Fruit fly (Drosophila melanogaster) whole organism, embryonic: Measurements from ENCODE around the gene CG43867.

Experiments
- Adf1 ChIP-seq: fragments of 200-800 bp; sonication (Bioruptor generic); IDR thresholded peaks from 2 replicates; pipeline ENCODE4 v1.3.6; 2022; ENCODE audit warnings: missing biosample characterization, missing genetic modification characterization
- CG10209 ChIP-seq: fragments of 200-800 bp; sonication (Bioruptor generic); optimal IDR thresholded peaks from 3 replicates; lab custom pipeline; 2017; ENCODE audit warnings: missing biosample characterization, mild to moderate bottlenecking, missing genetic modification characterization, missing genetic modification reagents
- CG10267 ChIP-seq: fragments of 200-800 bp; sonication (Bioruptor generic); optimal IDR thresholded peaks from 2 replicates; lab custom pipeline; 2018; ENCODE audit warnings: missing biosample characterization, mild to moderate bottlenecking, missing genetic modification characterization, moderate library complexity
- CG10462 ChIP-seq: fragments of 200-800 bp; sonication (Bioruptor generic); optimal IDR thresholded peaks from 2 replicates; lab custom pipeline; 2016; ENCODE audit warnings: missing biosample characterization, missing genetic modification characterization
- CG11696 ChIP-seq: fragments of 200-800 bp; sonication (Bioruptor generic); IDR thresholded peaks from 2 replicates; pipeline ENCODE4 v1.3.6; 2022; ENCODE audit warnings: missing biosample characterization, missing genetic modification characterization
- CG13296 ChIP-seq: fragments of 200-800 bp; sonication (Bioruptor generic); optimal IDR thresholded peaks from 3 replicates; lab custom pipeline; 2018; ENCODE audit warnings: missing biosample characterization, mild to moderate bottlenecking, missing genetic modification characterization
- CG14441 ChIP-seq: fragments of 200-800 bp; sonication (Bioruptor generic); IDR thresholded peaks from 2 replicates; pipeline ENCODE4 v1.3.6; 2022; ENCODE audit warnings: missing biosample characterization, missing genetic modification characterization
- CG15011 ChIP-seq: fragments of 200-800 bp; sonication (Bioruptor generic); optimal IDR thresholded peaks from 3 replicates; lab custom pipeline; 2018; ENCODE audit warnings: missing biosample characterization, mild to moderate bottlenecking, missing genetic modification characterization
- CG15601 ChIP-seq: fragments of 200-800 bp; sonication (Bioruptor generic); optimal IDR thresholded peaks from 3 replicates; lab custom pipeline; 2019; ENCODE audit warnings: missing biosample characterization, mild to moderate bottlenecking, missing genetic modification characterization, moderate library complexity
- CG15696 ChIP-seq: fragments of 200-800 bp; sonication (Bioruptor generic); optimal IDR thresholded peaks from 2 replicates; lab custom pipeline; 2019; ENCODE audit warnings: missing biosample characterization, mild to moderate bottlenecking, missing genetic modification characterization, moderate library complexity
- CG1602 ChIP-seq: fragments of 200-800 bp; sonication (Bioruptor generic); optimal IDR thresholded peaks from 3 replicates; lab custom pipeline; 2016; ENCODE audit warnings: missing biosample characterization, missing genetic modification characterization
- CG1647 ChIP-seq: fragments of 200-800 bp; sonication (Bioruptor generic); optimal IDR thresholded peaks from 3 replicates; lab custom pipeline; 2016; ENCODE audit warnings: missing biosample characterization, missing genetic modification characterization
- CG16813 ChIP-seq: fragments of 200-800 bp; sonication (Bioruptor generic); IDR thresholded peaks from 3 replicates; pipeline ENCODE4 v1.3.6; 2022; ENCODE audit warnings: missing biosample characterization, missing genetic modification characterization; ENCODE audit not compliant: partially characterized antibody
- CG17912 ChIP-seq: fragments of 200-800 bp; sonication (Bioruptor generic); optimal IDR thresholded peaks from 2 replicates; lab custom pipeline; 2018; ENCODE audit warnings: missing biosample characterization, mild to moderate bottlenecking, missing genetic modification characterization
- CG2116 ChIP-seq: fragments of 200-800 bp; sonication (Bioruptor generic); optimal IDR thresholded peaks from 3 replicates; lab custom pipeline; 2018; ENCODE audit warnings: missing biosample characterization, mild to moderate bottlenecking, missing genetic modification characterization
- CG2120 ChIP-seq: fragments of 200-800 bp; sonication (Bioruptor generic); optimal IDR thresholded peaks from 3 replicates; lab custom pipeline; 2016; ENCODE audit warnings: missing biosample characterization, missing genetic modification characterization
- CG2129 ChIP-seq: fragments of 200-800 bp; sonication (Bioruptor generic); IDR thresholded peaks from 2 replicates; pipeline ENCODE4 v1.3.6; 2022; ENCODE audit warnings: missing biosample characterization, missing genetic modification characterization; ENCODE audit not compliant: partially characterized antibody
- CG33213 ChIP-seq: fragments of 200-800 bp; sonication (Bioruptor generic); optimal IDR thresholded peaks from 3 replicates; lab custom pipeline; 2016; ENCODE audit warnings: missing biosample characterization, missing genetic modification characterization
- CG3847 ChIP-seq: fragments of 200-800 bp; sonication (Bioruptor generic); IDR thresholded peaks from 2 replicates; pipeline ENCODE4 v1.3.6; 2022; ENCODE audit warnings: missing biosample characterization, missing genetic modification characterization
- CG43689 ChIP-seq: fragments of 200-800 bp; sonication (Bioruptor generic); IDR thresholded peaks from 2 replicates; pipeline ENCODE4 v1.3.6; 2022; ENCODE audit warnings: missing biosample characterization, missing genetic modification characterization
- CG4617 ChIP-seq: fragments of 200-800 bp; sonication (Bioruptor generic); optimal IDR thresholded peaks from 3 replicates; lab custom pipeline; 2016; ENCODE audit warnings: missing biosample characterization, missing genetic modification characterization, borderline replicate concordance
- CG6683 ChIP-seq: fragments of 200-800 bp; sonication (Bioruptor generic); optimal IDR thresholded peaks from 2 replicates; lab custom pipeline; 2017; ENCODE audit warnings: missing biosample characterization, mild to moderate bottlenecking, missing genetic modification characterization, missing genetic modification reagents
- CG8388 ChIP-seq: fragments of 200-800 bp; sonication (Bioruptor generic); optimal IDR thresholded peaks from 2 replicates; lab custom pipeline; 2019; ENCODE audit warnings: missing biosample characterization, mild to moderate bottlenecking, missing genetic modification characterization, moderate library complexity
- CG9817 ChIP-seq: fragments of 200-800 bp; sonication (Bioruptor generic); optimal IDR thresholded peaks from 2 replicates; lab custom pipeline; 2018; ENCODE audit warnings: missing biosample characterization, mild to moderate bottlenecking, missing genetic modification characterization, moderate library complexity
- CHES-1-like ChIP-seq: fragments of 200-800 bp; sonication (Bioruptor generic); optimal IDR thresholded peaks from 2 replicates; lab custom pipeline; 2016; ENCODE audit warnings: missing biosample characterization, missing genetic modification characterization
- E2f1 ChIP-seq: fragments of 200-800 bp; sonication (Bioruptor generic); IDR thresholded peaks from 2 replicates; pipeline ENCODE4 v1.3.6; 2022; ENCODE audit warnings: missing biosample characterization, missing genetic modification characterization
- Gug ChIP-seq: fragments of 200-800 bp; sonication (Bioruptor generic); IDR thresholded peaks from 4 replicates; pipeline ENCODE4 v1.3.6; 2022; ENCODE audit warnings: missing biosample characterization, missing genetic modification characterization
- HLH4C ChIP-seq: fragments of 200-800 bp; sonication (Bioruptor generic); IDR thresholded peaks from 3 replicates; pipeline ENCODE4 v1.3.6; 2022; ENCODE audit warnings: missing biosample characterization, missing genetic modification characterization; ENCODE audit not compliant: partially characterized antibody
- Hr3 ChIP-seq: fragments of 200-800 bp; sonication (Bioruptor generic); optimal IDR thresholded peaks from 3 replicates; lab custom pipeline; 2016; ENCODE audit warnings: missing biosample characterization, missing genetic modification characterization
- Lhr ChIP-seq: fragments of 200-800 bp; sonication (Bioruptor generic); optimal IDR thresholded peaks from 3 replicates; lab custom pipeline; 2017; ENCODE audit warnings: mild to moderate bottlenecking, missing biosample characterization, missing genetic modification reagents, missing genetic modification characterization
- Mad ChIP-seq: fragments of 200-800 bp; sonication (Bioruptor generic); optimal IDR thresholded peaks from 2 replicates; lab custom pipeline; 2016; ENCODE audit warnings: missing biosample characterization, missing genetic modification characterization
- Sin3A ChIP-seq: fragments of >200 bp; optimal IDR thresholded peaks from 2 replicates; lab custom pipeline; 2018
- YL-1 ChIP-seq: fragments of 200-800 bp; sonication (Bioruptor generic); optimal IDR thresholded peaks from 3 replicates; lab custom pipeline; 2017; ENCODE audit warnings: missing biosample characterization, mild to moderate bottlenecking, missing genetic modification characterization
- aop ChIP-seq: fragments of 200-800 bp; sonication (Bioruptor generic); IDR thresholded peaks from 2 replicates; pipeline ENCODE4 v1.3.6; 2022; ENCODE audit warnings: missing biosample characterization, missing genetic modification characterization
- crp ChIP-seq, 2 experiments: fragments of 200-800 bp; sonication (Bioruptor generic); optimal IDR thresholded peaks; 2 replicates in 1 of 2; 3 replicates in 1 of 2; lab custom pipeline; 2017; ENCODE audit warnings: missing biosample characterization in 2 of 2, missing genetic modification characterization in 2 of 2, mild to moderate bottlenecking in 1 of 2, moderate library complexity in 1 of 2
- dysf ChIP-seq: fragments of 200-800 bp; sonication (Bioruptor generic); IDR thresholded peaks from 3 replicates; pipeline ENCODE4 v1.3.6; 2022; ENCODE audit warnings: missing biosample characterization, missing genetic modification characterization
- ind ChIP-seq: fragments of 200-800 bp; sonication (Bioruptor generic); optimal IDR thresholded peaks from 3 replicates; lab custom pipeline; 2016; ENCODE audit warnings: missing biosample characterization, missing genetic modification characterization
- knrl ChIP-seq: fragments of 200-800 bp; sonication (Bioruptor generic); IDR thresholded peaks from 3 replicates; pipeline ENCODE4 v1.3.6; 2022; ENCODE audit warnings: missing biosample characterization, missing genetic modification characterization; ENCODE audit not compliant: partially characterized antibody
- lmd ChIP-seq: fragments of 200-800 bp; sonication (Bioruptor generic); IDR thresholded peaks from 2 replicates; pipeline ENCODE4 v1.3.6; 2022; ENCODE audit warnings: missing biosample characterization, missing genetic modification characterization
- lov ChIP-seq, 2 experiments: fragments of 200-800 bp in 1 of 2; fragments of >200 bp in 1 of 2; sonication (Bioruptor generic) in 1 of 2; IDR thresholded peaks in 1 of 2; optimal IDR thresholded peaks in 1 of 2; 2 replicates in 1 of 2; 3 replicates in 1 of 2; pipeline versions ENCODE4 v1.3.6 to Lab custom; 2017 to 2022; ENCODE audit warnings: missing biosample characterization in 1 of 2, missing genetic modification characterization in 1 of 2
- pan ChIP-seq, 4 experiments: fragments of >200 bp in 3 of 4; fragments of 200-800 bp in 1 of 4; sonication (Bioruptor generic) in 1 of 4; optimal IDR thresholded peaks in 3 of 4; IDR thresholded peaks in 1 of 4; 2 replicates each; pipeline versions ENCODE4 v1.3.6 to Lab custom; 2017 to 2022; ENCODE audit warnings: missing biosample characterization in 2 of 4, missing genetic modification characterization in 2 of 4, mixed read lengths in 1 of 4
- salm ChIP-seq: fragments of 200-800 bp; sonication (Bioruptor generic); optimal IDR thresholded peaks from 2 replicates; lab custom pipeline; 2018; ENCODE audit warnings: missing biosample characterization, mild to moderate bottlenecking, missing genetic modification characterization
- schlank ChIP-seq: fragments of 200-800 bp; sonication (Bioruptor generic); optimal IDR thresholded peaks from 2 replicates; lab custom pipeline; 2018; ENCODE audit warnings: missing biosample characterization, mild to moderate bottlenecking, missing genetic modification characterization
- stwl ChIP-seq: fragments of 200-800 bp; sonication (Bioruptor generic); optimal IDR thresholded peaks from 3 replicates; lab custom pipeline; 2018; ENCODE audit warnings: missing biosample characterization, mild to moderate bottlenecking, missing genetic modification characterization, moderate library complexity
- sug ChIP-seq: fragments of 200-800 bp; optimal IDR thresholded peaks from 2 replicates; lab custom pipeline; 2019; ENCODE audit warnings: missing biosample characterization, mild to moderate bottlenecking, missing genetic modification characterization, moderate library complexity
- tna ChIP-seq: fragments of 200-800 bp; sonication (Bioruptor generic); IDR thresholded peaks from 2 replicates; pipeline ENCODE4 v1.3.6; 2022; ENCODE audit warnings: missing biosample characterization, missing genetic modification characterization; ENCODE audit not compliant: partially characterized antibody
- ttk ChIP-seq: fragments of 200-800 bp; sonication (Bioruptor generic); IDR thresholded peaks from 2 replicates; pipeline ENCODE4 v2.1.2; 2022; ENCODE audit warnings: missing biosample characterization, missing genetic modification characterization
- vvl ChIP-seq: fragments of 200-800 bp; sonication (Bioruptor generic); IDR thresholded peaks from 2 replicates; pipeline ENCODE4 v1.3.6; 2022; ENCODE audit warnings: missing biosample characterization, missing genetic modification characterization

Gene CG43867

dm6 chrX:758892-759621, 168.7 kb downstream of the CG43867 start, which contains the start of gene CG5273 (continued):
- TF ChIP-seq CG8388 (no peak), stwl (tag; lab: Kevin White, UChicago) (peak; percentile 52), ind (no peak), CG13296 (GFP tag; lab: Kevin White, UChicago) (no peak), CG43689 (no peak), Lhr (peak; percentile 100), CG10267 (tag; lab: Kevin White, UChicago) (peak; percentile 65), CG10209 (GFP tag; lab: Kevin White, UChicago) (peak; percentile 1), CG16813 (GFP tag; lab: Robert Waterston, UW) (peak; percentile 94), schlank (no peak), CG11696 (GFP tag; lab: Robert Waterston, UW) (no peak), Sin3A (peak; percentile 60), CG14441 (GFP tag; lab: Robert Waterston, UW) (no peak), CG3847 (peak; percentile 61; the same call in 1 of the 2 replicates), Gug (GFP tag; lab: Robert Waterston, UW) (peak; percentile 12; the same call in 1 of the 4 replicates), dysf (GFP tag; lab: Robert Waterston, UW) (no peak), CG4617 (GFP tag; lab: Kevin White, UChicago) (peak; percentile 44), aop (GFP tag; lab: Robert Waterston, UW) (no peak), crp (GFP tag; optimal IDR thresholded peaks at IDR 0.05; lab: Kevin White, UChicago) (peak; percentile 12 to 80), CG1647 (GFP tag; lab: Kevin White, UChicago) (no peak), Mad (GFP tag; lab: Kevin White, UChicago) (peak; percentile 19), vvl (GFP tag; lab: Robert Waterston, UW) (peak; percentile 34), lov (optimal IDR thresholded peaks at IDR 0.05; lab: Kevin White, UChicago) (no peak), lov (GFP tag; IDR thresholded peaks at IDR 0.05; lab: Robert Waterston, UW) (no peak), CG17912 (peak; percentile 6), CG15011 (no peak), sug (tag; lab: Kevin White, UChicago) (peak; percentile 52), CG2129 (peak; percentile 99), Adf1 (no peak), CG1602 (GFP tag; lab: Kevin White, UChicago) (no peak), HLH4C (peak; percentile 82), lmd (GFP tag; lab: Robert Waterston, UW) (peak; percentile 8; the same call in 1 of the 2 replicates), CG15696 (peak; percentile 14), YL-1 (GFP tag; lab: Kevin White, UChicago) (peak; percentile 56), Hr3 (GFP tag; lab: Kevin White, UChicago) (no peak), CG33213 (GFP tag; lab: Kevin White, UChicago) (peak; percentile 85), pan (optimal IDR thresholded peaks at IDR 0.05; lab: Kevin White, UChicago) (no peak), pan (GFP tag; optimal IDR thresholded peaks at IDR 0.05 in 1 of 2, IDR thresholded peaks at IDR 0.05 in 1 of 2) (peak in 1 of 2 experiments; percentile 18), E2f1 (GFP tag; lab: Robert Waterston, UW) (0 out of 2 replicates have a peak, but pooled peaks have one; percentile 9), salm (peak; percentile 33), knrl (GFP tag; lab: Robert Waterston, UW) (peak; percentile 81), CG10462 (GFP tag; lab: Kevin White, UChicago) (peak; percentile 84), CHES-1-like (peak; percentile 54), CG2120 (GFP tag; lab: Kevin White, UChicago) (peak; percentile 36), ttk (GFP tag; lab: Robert Waterston, UW) (no peak), CG6683 (no peak), CG2116 (GFP tag; lab: Kevin White, UChicago) (peak; percentile 92), CG9817 (no peak), CG15601 (tag; lab: Kevin White, UChicago) (peak; percentile 25), tna (GFP tag; lab: Robert Waterston, UW) (peak; percentile 78)
